Worm (Caenorhabditis elegans) whole organism, young adult: ENCODE results near the gene mct-6.

Source experiments
- B0035.1 ChIP-seq: sonication (generic microtip); optimal IDR thresholded peaks from 2 replicates; lab custom pipeline; 2016; ENCODE audit warnings: missing genetic modification characterization, mild to moderate bottlenecking, missing compliant biosample characterization, missing genotype, missing genetic modification reagents
- B0261.1 ChIP-seq: sonication (generic microtip); optimal IDR thresholded peaks from 2 replicates; lab custom pipeline; 2016; ENCODE audit warnings: mild to moderate bottlenecking, missing genetic modification characterization, moderate library complexity, missing compliant biosample characterization
- C17E4.6 ChIP-seq: fragments of 200-800 bp; sonication (Bioruptor generic); IDR thresholded peaks from 2 replicates; pipeline ENCODE4 v1.3.6; 2022; ENCODE audit warnings: missing genetic modification reagents, missing genetic modification characterization, missing compliant biosample characterization
- F49E8.2 ChIP-seq: sonication (generic microtip); optimal IDR thresholded peaks from 3 replicates; lab custom pipeline; 2017; ENCODE audit warnings: missing genetic modification characterization, mild to moderate bottlenecking, missing compliant biosample characterization, antibody characterized with exemption, moderate library complexity; ENCODE audit not compliant: insufficient read depth
- F57A8.1 ChIP-seq: fragments of 200-800 bp; sonication (Bioruptor generic); optimal IDR thresholded peaks from 2 replicates; lab custom pipeline; 2018; ENCODE audit warnings: mild to moderate bottlenecking, missing genetic modification characterization, moderate library complexity, missing compliant biosample characterization
- Y53F4B.3 ChIP-seq: fragments of 200-800 bp; sonication (Bioruptor generic); IDR thresholded peaks from 2 replicates; pipeline ENCODE4 v1.3.6; 2022; ENCODE audit warnings: missing genetic modification reagents, missing genetic modification characterization, missing compliant biosample characterization
- Y79H2A.3 ChIP-seq: fragments of 200-800 bp; sonication (Bioruptor generic); conservative IDR thresholded peaks from 2 replicates; pipeline ENCODE4 v1.3.6; 2022; ENCODE audit warnings: missing genetic modification reagents, missing genetic modification characterization, missing compliant biosample characterization
- akir-1 ChIP-seq: fragments of 200-800 bp; sonication (Bioruptor generic); optimal IDR thresholded peaks from 2 replicates; lab custom pipeline; 2018; ENCODE audit warnings: mild to moderate bottlenecking, missing genetic modification characterization, moderate library complexity, missing compliant biosample characterization
- aptf-3 ChIP-seq: fragments of 200-800 bp; sonication (Bioruptor generic); IDR thresholded peaks from 2 replicates; pipeline ENCODE4 v1.3.6; 2022; ENCODE audit warnings: missing genetic modification characterization, missing compliant biosample characterization
- attf-3 ChIP-seq: fragments of 200-800 bp; sonication (Bioruptor generic); conservative IDR thresholded peaks from 2 replicates; pipeline ENCODE4 v1.3.6; 2022; ENCODE audit warnings: missing genetic modification reagents, missing genetic modification characterization, missing compliant biosample characterization
- bed-1 ChIP-seq: fragments of 200-800 bp; sonication (Bioruptor generic); IDR thresholded peaks from 2 replicates; pipeline ENCODE4 v1.3.6; 2022; ENCODE audit warnings: missing genetic modification reagents, missing genetic modification characterization, missing compliant biosample characterization
- ceh-100 ChIP-seq: fragments of 200-800 bp; sonication (Bioruptor generic); IDR thresholded peaks from 2 replicates; pipeline ENCODE4 v1.3.6; 2022; ENCODE audit warnings: missing genetic modification reagents, missing genetic modification characterization, missing compliant biosample characterization
- ceh-91 ChIP-seq: fragments of 200-800 bp; sonication (Bioruptor generic); IDR thresholded peaks from 2 replicates; pipeline ENCODE4 v1.3.6; 2022; ENCODE audit warnings: missing genetic modification reagents, missing genetic modification characterization, missing compliant biosample characterization
- dpff-1 ChIP-seq: sonication (generic microtip); optimal IDR thresholded peaks from 2 replicates; lab custom pipeline; 2017; ENCODE audit warnings: mild to moderate bottlenecking, missing genetic modification characterization, missing compliant biosample characterization
- efl-1 ChIP-seq: fragments of 150-350 bp; optimal IDR thresholded peaks from 2 replicates; lab custom pipeline; 2014; ENCODE audit warnings: missing biosample characterization, missing genetic modification reagents, missing genetic modification characterization
- egl-44 ChIP-seq: fragments of 200-800 bp; sonication (Bioruptor generic); IDR thresholded peaks from 2 replicates; pipeline ENCODE4 v1.3.6; 2022; ENCODE audit warnings: missing genetic modification reagents, missing genetic modification characterization, missing compliant biosample characterization
- gei-17 ChIP-seq: fragments of 200-800 bp; sonication (Bioruptor generic); optimal IDR thresholded peaks from 2 replicates; lab custom pipeline; 2018; ENCODE audit warnings: mild to moderate bottlenecking, missing genetic modification characterization, missing compliant biosample characterization
- hrde-1 ChIP-seq: sonication (generic microtip); optimal IDR thresholded peaks from 2 replicates; lab custom pipeline; 2016; ENCODE audit warnings: missing genetic modification characterization, mild to moderate bottlenecking, missing compliant biosample characterization, moderate library complexity, missing genotype, missing genetic modification reagents, borderline replicate concordance
- lag-1 ChIP-seq: fragments of 200-800 bp; sonication (Bioruptor generic); IDR thresholded peaks from 2 replicates; pipeline ENCODE4 v1.3.6; 2022; ENCODE audit warnings: missing genetic modification reagents, missing genetic modification characterization, missing compliant biosample characterization
- let-526 ChIP-seq: fragments of 200-800 bp; sonication (Bioruptor generic); IDR thresholded peaks from 2 replicates; pipeline ENCODE4 v1.3.6; 2022; ENCODE audit warnings: missing genetic modification reagents, missing genetic modification characterization, missing compliant biosample characterization
- lin-26 ChIP-seq: fragments of 200-800 bp; sonication (Bioruptor generic); IDR thresholded peaks from 2 replicates; pipeline ENCODE4 v1.3.6; 2022; ENCODE audit warnings: missing genetic modification reagents, missing genetic modification characterization, missing compliant biosample characterization
- lin-35 ChIP-seq, 3 experiments: fragments of 150-350 bp in 2 of 3; sonication (generic microtip) in 1 of 3; optimal IDR thresholded peaks; 2 replicates each; lab custom pipeline; 2014 to 2018; ENCODE audit warnings: missing biosample characterization in 3 of 3, missing genetic modification characterization in 3 of 3, missing genetic modification reagents in 3 of 3
- lir-1 ChIP-seq: fragments of 200-800 bp; sonication (Bioruptor generic); conservative IDR thresholded peaks from 2 replicates; pipeline ENCODE4 v1.3.6; 2022; ENCODE audit warnings: missing genetic modification reagents, missing genetic modification characterization, missing compliant biosample characterization
- lsy-27 ChIP-seq: sonication (generic microtip); optimal IDR thresholded peaks from 2 replicates; lab custom pipeline; 2017; ENCODE audit warnings: missing genetic modification characterization, mild to moderate bottlenecking, missing compliant biosample characterization, antibody characterized with exemption, missing genotype, borderline replicate concordance; ENCODE audit not compliant: insufficient read depth
- madf-10 ChIP-seq: sonication (generic microtip); optimal IDR thresholded peaks from 2 replicates; lab custom pipeline; 2016; ENCODE audit warnings: mild to moderate bottlenecking, missing genetic modification characterization, missing compliant biosample characterization
- madf-6 ChIP-seq: fragments of 200-800 bp; sonication (Bioruptor generic); IDR thresholded peaks from 2 replicates; pipeline ENCODE4 v1.3.6; 2022; ENCODE audit warnings: missing genetic modification reagents, missing genetic modification characterization, missing compliant biosample characterization
- madf-8 ChIP-seq: fragments of 200-800 bp; sonication (Bioruptor generic); conservative IDR thresholded peaks from 2 replicates; pipeline ENCODE4 v1.3.6; 2022; ENCODE audit warnings: missing genetic modification reagents, missing genetic modification characterization, missing compliant biosample characterization
- mcd-1 ChIP-seq: fragments of 200-800 bp; sonication (Bioruptor generic); IDR thresholded peaks from 2 replicates; pipeline ENCODE4 v1.3.6; 2022; ENCODE audit warnings: missing genetic modification reagents, missing genetic modification characterization, missing compliant biosample characterization
- mxl-1 ChIP-seq: sonication (generic microtip); optimal IDR thresholded peaks from 2 replicates; lab custom pipeline; 2016; ENCODE audit warnings: missing genetic modification characterization, missing compliant biosample characterization
- nfya-1 ChIP-seq: sonication (generic microtip); optimal IDR thresholded peaks from 2 replicates; lab custom pipeline; 2017; ENCODE audit warnings: antibody characterized with exemption, missing compliant biosample characterization, missing genetic modification characterization, borderline replicate concordance; ENCODE audit not compliant: insufficient read depth
- nfyb-1 ChIP-seq: fragments of 200-800 bp; sonication (Bioruptor generic); IDR thresholded peaks from 2 replicates; pipeline ENCODE4 v1.3.6; 2022; ENCODE audit warnings: missing genetic modification reagents, missing genetic modification characterization, missing compliant biosample characterization
- nhr-179 ChIP-seq: sonication (generic microtip); optimal IDR thresholded peaks from 2 replicates; lab custom pipeline; 2016; ENCODE audit warnings: mild to moderate bottlenecking, missing genetic modification characterization, missing compliant biosample characterization
- rec-8 ChIP-seq, 2 experiments: sonication (generic microtip); optimal IDR thresholded peaks; 2 replicates each; lab custom pipeline; 2016; ENCODE audit warnings: mild to moderate bottlenecking in 2 of 2, missing genetic modification characterization in 2 of 2, missing genetic modification reagents in 2 of 2, missing genotype in 2 of 2, missing biosample characterization in 1 of 2, missing compliant biosample characterization in 1 of 2, moderate library complexity in 1 of 2
- sdz-38 ChIP-seq: sonication (generic microtip); optimal IDR thresholded peaks from 2 replicates; lab custom pipeline; 2016; ENCODE audit warnings: missing genotype, missing genetic modification characterization, missing compliant biosample characterization
- sea-2 ChIP-seq: fragments of 200-800 bp; sonication (Bioruptor generic); IDR thresholded peaks from 2 replicates; pipeline ENCODE4 v1.3.6; 2022; ENCODE audit warnings: missing genetic modification characterization, missing compliant biosample characterization
- snpc-3.4 ChIP-seq: sonication (generic microtip); optimal IDR thresholded peaks from 2 replicates; lab custom pipeline; 2017; ENCODE audit warnings: missing genetic modification characterization, mild to moderate bottlenecking, missing compliant biosample characterization, antibody characterized with exemption, moderate library complexity, missing genotype, missing genetic modification reagents
- somi-1 ChIP-seq: fragments of 200-800 bp; sonication (Bioruptor generic); optimal IDR thresholded peaks from 2 replicates; lab custom pipeline; 2018; ENCODE audit warnings: mild to moderate bottlenecking, missing genetic modification characterization, missing compliant biosample characterization
- tbp1 ChIP-seq: fragments of 200-800 bp; sonication (Bioruptor generic); optimal IDR thresholded peaks from 2 replicates; lab custom pipeline; 2018; ENCODE audit warnings: mild to moderate bottlenecking, missing genetic modification characterization, missing compliant biosample characterization
- unc-62 ChIP-seq: fragments of 150-350 bp; optimal IDR thresholded peaks from 2 replicates; lab custom pipeline; 2014; ENCODE audit warnings: missing biosample characterization, missing genetic modification reagents, missing genetic modification characterization
- xnd-1 ChIP-seq: sonication (generic microtip); optimal IDR thresholded peaks from 2 replicates; lab custom pipeline; 2016; ENCODE audit warnings: missing genotype, missing genetic modification reagents, missing genetic modification characterization, missing compliant biosample characterization
- zfh-2 ChIP-seq: fragments of 200-800 bp; sonication (Bioruptor generic); conservative IDR thresholded peaks from 2 replicates; pipeline ENCODE4 v1.3.6; 2022; ENCODE audit warnings: missing genetic modification reagents, missing genetic modification characterization, missing compliant biosample characterization
- ztf-18 ChIP-seq: sonication (generic microtip); optimal IDR thresholded peaks from 2 replicates; lab custom pipeline; 2016; ENCODE audit warnings: missing genotype, mild to moderate bottlenecking, missing genetic modification characterization, missing compliant biosample characterization
- ztf-22 ChIP-seq: fragments of 200-800 bp; sonication (Bioruptor generic); optimal IDR thresholded peaks from 2 replicates; lab custom pipeline; 2018; ENCODE audit warnings: mild to moderate bottlenecking, missing genetic modification characterization, moderate library complexity, missing compliant biosample characterization

The mct-6 gene

DNA sequence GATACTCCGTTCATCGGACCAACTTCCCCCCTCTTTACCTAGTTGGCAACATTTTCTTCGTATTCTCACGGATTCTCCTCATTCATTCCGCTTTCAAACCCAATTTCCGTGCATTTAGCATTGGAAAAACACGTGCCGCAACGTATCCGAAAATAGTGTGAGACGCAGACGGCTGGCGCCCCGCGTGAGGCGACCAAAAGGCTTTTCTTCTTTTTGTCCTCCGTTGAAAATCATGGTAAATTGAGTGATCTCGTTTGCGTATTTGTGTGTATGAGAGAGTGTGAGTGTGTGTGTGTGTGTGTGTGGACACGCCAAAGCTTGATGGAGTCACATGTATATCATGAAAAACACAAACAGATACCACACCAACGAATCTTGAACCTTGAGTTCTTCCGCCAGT lies 26.5 kb upstream of the mct-6 start (continued):
- TF ChIP-seq madf-6 (GFP tag; lab: Robert Waterston, UW) = no peak
- TF ChIP-seq nfyb-1 = peak; percentile 88
- no peak for TF ChIP-seq lsy-27 (tag; lab: Kevin White, UChicago)
- TF ChIP-seq nfya-1 (tag; lab: Kevin White, UChicago) = no peak
- TF ChIP-seq Y79H2A.3 (GFP tag; lab: Robert Waterston, UW) = no peak
- no peak for TF ChIP-seq C17E4.6
- TF ChIP-seq dpff-1 (tag; lab: Kevin White, UChicago) = no peak
- peak; percentile 24 for TF ChIP-seq B0035.1 (tag; lab: Kevin White, UChicago)
- TF ChIP-seq efl-1 = no peak
- TF ChIP-seq mcd-1 (GFP tag; lab: Robert Waterston, UW) = peak; percentile 61
- TF ChIP-seq sdz-38 (tag; lab: Kevin White, UChicago) = no peak
- peak; percentile 59 for TF ChIP-seq tbp1 (GFP tag; lab: Kevin White, UChicago)
- TF ChIP-seq gei-17 (GFP tag; lab: Kevin White, UChicago) = peak; percentile 63
- TF ChIP-seq Y53F4B.3 = no peak
- peak; percentile 91 for TF ChIP-seq zfh-2 (GFP tag; lab: Robert Waterston, UW)
- TF ChIP-seq mxl-1 (tag; lab: Kevin White, UChicago) = no peak
- TF ChIP-seq hrde-1 (tag; lab: Kevin White, UChicago) = no peak
- no peak for TF ChIP-seq madf-8
- TF ChIP-seq B0261.1 (tag; lab: Kevin White, UChicago) = no peak
- no peak for TF ChIP-seq aptf-3 (GFP tag; lab: Robert Waterston, UW)
- peak; percentile 13 for TF ChIP-seq ztf-18 (tag; lab: Kevin White, UChicago)
- peak; percentile 72 for TF ChIP-seq madf-10 (tag; lab: Kevin White, UChicago)
- TF ChIP-seq lag-1 (GFP tag; lab: Robert Waterston, UW) = no peak
- TF ChIP-seq attf-3 (GFP tag; lab: Robert Waterston, UW) = peak; percentile 52; the same call in 1 of the 2 replicates
- no peak for TF ChIP-seq bed-1 (GFP tag; lab: Robert Waterston, UW)
- TF ChIP-seq F57A8.1 (GFP tag; lab: Kevin White, UChicago) = no peak
- TF ChIP-seq nhr-179 (tag; lab: Kevin White, UChicago) = no peak
- TF ChIP-seq ceh-91 (GFP tag; lab: Robert Waterston, UW) = no peak
- no peak for TF ChIP-seq sea-2
- no peak for TF ChIP-seq ceh-100 (GFP tag; lab: Robert Waterston, UW)
- TF ChIP-seq rec-8 (tag; optimal IDR thresholded peaks at IDR 0.05; lab: Kevin White, UChicago) = no peak
- TF ChIP-seq unc-62 (GFP tag; lab: Kevin White, UChicago) = no peak
- no peak for TF ChIP-seq snpc-3.4 (tag; lab: Kevin White, UChicago)
- TF ChIP-seq xnd-1 (tag; lab: Kevin White, UChicago) = no peak
- TF ChIP-seq, all 124 proteins: peak for 50

DNA sequence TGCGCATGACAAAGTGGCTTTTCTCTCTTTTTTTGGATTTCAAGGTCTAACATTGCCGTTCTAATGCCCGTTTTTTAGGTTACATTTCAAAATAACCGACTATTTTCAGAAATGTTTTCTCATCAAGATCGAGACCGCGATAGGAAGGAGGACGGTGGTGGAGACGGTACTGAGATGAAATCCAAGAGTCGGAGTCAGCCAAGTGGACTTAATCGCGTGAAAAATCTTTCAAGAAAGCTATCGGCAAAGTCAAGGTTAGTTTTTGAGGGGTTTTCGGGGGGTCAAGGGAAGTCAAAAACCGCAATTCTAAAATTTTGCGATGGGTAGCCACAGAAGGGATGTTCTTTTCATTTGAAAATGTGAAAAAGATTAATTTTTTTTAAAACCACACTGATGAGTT lies 25.7 kb upstream of the mct-6 start, which contains the start of gene aak-2:
Gene aak-2, plus strand, starts transcription at position 110 of the 400 bp plus-strand sequence.
- TF ChIP-seq akir-1 (GFP tag; lab: Kevin White, UChicago) (no peak), lir-1 (GFP tag; lab: Robert Waterston, UW) (no peak), F57A8.1 (GFP tag; lab: Kevin White, UChicago) (no peak), Y53F4B.3 (no peak), egl-44 (GFP tag; lab: Robert Waterston, UW) (no peak), F49E8.2 (tag; lab: Kevin White, UChicago) (no peak), aptf-3 (GFP tag; lab: Robert Waterston, UW) (no peak), lin-26 (no peak), let-526 (GFP tag; lab: Robert Waterston, UW) (no peak), somi-1 (no peak), ztf-22 (GFP tag; lab: Kevin White, UChicago) (no peak), lin-35 (GFP tag; optimal IDR thresholded peaks at IDR 0.05; lab: Kevin White, UChicago) (no peak)
- TF ChIP-seq, all 124 proteins: peak for 0
